Worm (Caenorhabditis elegans): ENCODE measurements around the gene srz-54.

Gene srz-54

ce11 chrV:17022613-17023322, 42.3 kb downstream of the srz-54 start, which contains the start of the genes F49H6.8 and F49H6.5:
Gene F49H6.8, minus strand, starts transcription at chrV:17022663.
Gene F49H6.5, plus strand, starts transcription at chrV:17023241.
- TF ChIP-seq lin-13 (tag; optimal IDR thresholded peaks at IDR 0.05) (no peak), ceh-43 (GFP tag; optimal IDR thresholded peaks at IDR 0.05) (no peak), unc-120 (tag; optimal IDR thresholded peaks at IDR 0.05; ENCODE audit: poor library complexity, severe bottlenecking) (no peak), nhr-28 (tag; optimal IDR thresholded peaks at IDR 0.05) (no peak)

- no peak for TF ChIP-seq nhr-76 (tag; optimal IDR thresholded peaks at IDR 0.05)
- TF ChIP-seq pha-4 (tag; optimal IDR thresholded peaks at IDR 0.05) = no peak
Observed at ce11 chrV:17026289-17026688, 45.8 kb downstream of the srz-54 start, which contains the start of gene F49H6.15. Gene F49H6.15, minus strand, starts transcription at chrV:17026389.

ce11 chrV:17030430-17030829, 50.0 kb downstream of the srz-54 start:
- TF ChIP-seq lin-32 (GFP tag; optimal IDR thresholded peaks at IDR 0.05) (no peak), sptf-1 (tag; optimal IDR thresholded peaks at IDR 0.05) (no peak), tbx-8 (GFP tag; optimal IDR thresholded peaks at IDR 0.05) (no peak), unc-120 (tag; optimal IDR thresholded peaks at IDR 0.05; ENCODE audit: poor library complexity, severe bottlenecking) (no peak), unc-39 (tag; optimal IDR thresholded peaks at IDR 0.05) (no peak), flh-1 (GFP tag; optimal IDR thresholded peaks at IDR 0.05) (no peak), mab-5 (tag; optimal IDR thresholded peaks at IDR 0.05) (no peak), ham-2 (GFP tag; optimal IDR thresholded peaks at IDR 0.05) (no peak), nhr-28 (tag; optimal IDR thresholded peaks at IDR 0.05) (no peak), unc-62 (GFP tag; optimal IDR thresholded peaks at IDR 0.05) (no peak)

Data from whole organism, mixed stage, embryonic.